Worm (Caenorhabditis elegans) whole organism, L3 larva: Measurements from ENCODE around the gene T12A2.3.

ENCODE experiments used
- R02D3.7 ChIP-seq: fragments of 150-350 bp; optimal IDR thresholded peaks from 2 replicates; lab custom pipeline; 2014; ENCODE audit warnings: missing biosample characterization, missing genetic modification characterization
- ama-1 ChIP-seq: fragments of 150-350 bp; optimal IDR thresholded peaks from 2 replicates; lab custom pipeline; 2018
- ceh-28 ChIP-seq: fragments of 150-350 bp; optimal IDR thresholded peaks from 2 replicates; lab custom pipeline; 2014; ENCODE audit warnings: missing biosample characterization, missing genetic modification reagents, missing genetic modification characterization
- daf-12 ChIP-seq: fragments of 150-350 bp; optimal IDR thresholded peaks from 2 replicates; lab custom pipeline; 2014; ENCODE audit warnings: missing biosample characterization, missing genetic modification reagents, missing genetic modification characterization
- egl-27 ChIP-seq: sonication (generic microtip); optimal IDR thresholded peaks from 4 replicates; lab custom pipeline; 2017; ENCODE audit warnings: missing biosample characterization, missing genetic modification reagents, missing genetic modification characterization
- elt-1 ChIP-seq: fragments of 150-350 bp; optimal IDR thresholded peaks from 2 replicates; lab custom pipeline; 2014; ENCODE audit warnings: missing biosample characterization, missing genetic modification characterization
- elt-2 ChIP-seq: sonication (generic microtip); optimal IDR thresholded peaks from 2 replicates; lab custom pipeline; 2016; ENCODE audit warnings: missing genetic modification reagents, mild to moderate bottlenecking, missing genetic modification characterization, missing compliant biosample characterization
- eor-1 ChIP-seq, 2 experiments: fragments of 150-350 bp; optimal IDR thresholded peaks; 2 replicates each; lab custom pipeline; 2014 to 2018; ENCODE audit warnings: missing biosample characterization in 2 of 2, missing genetic modification characterization in 2 of 2
- fos-1 ChIP-seq: fragments of 150-350 bp; optimal IDR thresholded peaks from 2 replicates; lab custom pipeline; 2014; ENCODE audit warnings: missing biosample characterization, missing genetic modification characterization
- nhr-23 ChIP-seq: fragments of 150-350 bp; optimal IDR thresholded peaks from 2 replicates; lab custom pipeline; 2014; ENCODE audit warnings: missing biosample characterization, missing genetic modification reagents, missing genetic modification characterization
- nhr-76 ChIP-seq: fragments of 150-350 bp; sonication (generic microtip); optimal IDR thresholded peaks from 5 replicates; lab custom pipeline; 2014; ENCODE audit warnings: missing biosample characterization, missing genetic modification characterization
- pha-4 ChIP-seq: fragments of 150-350 bp; optimal IDR thresholded peaks from 2 replicates; lab custom pipeline; 2014; ENCODE audit warnings: missing biosample characterization, missing genetic modification reagents, missing genetic modification characterization
- zag-1 ChIP-seq: fragments of 150-350 bp; optimal IDR thresholded peaks from 2 replicates; lab custom pipeline; 2014; ENCODE audit warnings: missing biosample characterization, missing genetic modification characterization
- ztf-4 ChIP-seq: fragments of 150-350 bp; optimal IDR thresholded peaks from 2 replicates; lab custom pipeline; 2014; ENCODE audit warnings: missing biosample characterization, missing genetic modification characterization

ce11 chrIII:6202440-6202839 is 38.2 kb upstream of the T12A2.3 start:
- no peak for TF ChIP-seq daf-12
- no peak for TF ChIP-seq R02D3.7
- no peak for TF ChIP-seq nhr-23 (tag; lab: Kevin White, UChicago)
- TF ChIP-seq elt-1 (tag; lab: Kevin White, UChicago), result no peak
- no peak for TF ChIP-seq elt-2
- TF ChIP-seq ztf-4 (tag; lab: Kevin White, UChicago), result no peak
- TF ChIP-seq ama-1 (lab: Kevin White, UChicago), result no peak
- TF ChIP-seq eor-1 (tag; optimal IDR thresholded peaks at IDR 0.05; lab: Kevin White, UChicago), result no peak
- no peak for TF ChIP-seq zag-1 (tag; lab: Kevin White, UChicago)
- TF ChIP-seq pha-4 (tag; lab: Kevin White, UChicago), result no peak
- TF ChIP-seq nhr-76 (tag; lab: Kevin White, UChicago), result no peak
- no peak for TF ChIP-seq fos-1 (tag; lab: Kevin White, UChicago)
- TF ChIP-seq ceh-28 (tag; lab: Kevin White, UChicago), result no peak
- TF ChIP-seq egl-27 (tag; lab: Kevin White, UChicago), result no peak
